Worm (Caenorhabditis elegans) whole organism, L1 larva: ENCODE results near the gene srb-18.

Source experiments
- ama-1 ChIP-seq: fragments of 150-350 bp; optimal IDR thresholded peaks from 2 replicates; lab custom pipeline; 2014
- pqm-1 ChIP-seq: sonication (generic microtip); optimal IDR thresholded peaks from 3 replicates; lab custom pipeline; 2017; ENCODE audit warnings: missing biosample characterization, missing genetic modification characterization

ce11 chrV:7472815-7473214 is 42.2 kb upstream of the srb-18 start, which contains the start of gene str-28:
- TF ChIP-seq ama-1 (no peak), pqm-1 (tag; lab: Kevin White, UChicago) (no peak)
